Worm (Caenorhabditis elegans): ENCODE results near the gene F49F1.2.

The F49F1.2 gene

ce11 chrIV:4164392-4164791, 48.6 kb downstream of the F49F1.2 start, which contains the start of gene scrm-8:
scrm-8 (plus strand) TSS chrIV:4164692.
- TF ChIP-seq lsy-12 (tag; optimal IDR thresholded peaks at IDR 0.05), result no peak
